Worm (Caenorhabditis elegans) whole organism, mixed stage, embryonic: ENCODE results near the gene Y44A6D.5.

Experiments
- bed-3 ChIP-seq: fragments of 200-800 bp; sonication (Bioruptor generic); optimal IDR thresholded peaks from 3 replicates; lab custom pipeline; 2018; ENCODE audit warnings: mild to moderate bottlenecking, missing genetic modification characterization, moderate library complexity, missing compliant biosample characterization
- blmp-1 ChIP-seq: fragments of 150-350 bp; optimal IDR thresholded peaks from 2 replicates; lab custom pipeline; 2014; ENCODE audit warnings: missing biosample characterization, missing genetic modification characterization
- ceh-39 ChIP-seq: fragments of 150-350 bp; optimal IDR thresholded peaks from 2 replicates; lab custom pipeline; 2014; ENCODE audit warnings: missing biosample characterization, missing genetic modification characterization
- ceh-43 ChIP-seq: fragments of 200-800 bp; sonication (Bioruptor generic); optimal IDR thresholded peaks from 2 replicates; lab custom pipeline; 2018; ENCODE audit warnings: mild to moderate bottlenecking, missing genetic modification characterization, moderate library complexity, missing compliant biosample characterization
- ceh-83 ChIP-seq: fragments of 200-800 bp; sonication (Bioruptor generic); optimal IDR thresholded peaks from 2 replicates; lab custom pipeline; 2018; ENCODE audit warnings: mild to moderate bottlenecking, missing genetic modification characterization, missing compliant biosample characterization
- ces-1 ChIP-seq: fragments of 150-350 bp; optimal IDR thresholded peaks from 2 replicates; lab custom pipeline; 2014; ENCODE audit warnings: missing biosample characterization, missing genetic modification reagents, missing genetic modification characterization
- cnd-1 ChIP-seq: fragments of 200-800 bp; sonication (Bioruptor generic); optimal IDR thresholded peaks from 2 replicates; lab custom pipeline; 2018; ENCODE audit warnings: mild to moderate bottlenecking, missing genetic modification characterization, missing compliant biosample characterization
- drap-1 ChIP-seq: fragments of 200-800 bp; sonication (Bioruptor generic); optimal IDR thresholded peaks from 3 replicates; lab custom pipeline; 2018; ENCODE audit warnings: mild to moderate bottlenecking, missing genetic modification characterization, missing compliant biosample characterization
- flh-1 ChIP-seq: fragments of 200-800 bp; sonication (Bioruptor generic); optimal IDR thresholded peaks from 2 replicates; lab custom pipeline; 2018; ENCODE audit warnings: mild to moderate bottlenecking, missing genetic modification characterization, moderate library complexity, missing compliant biosample characterization
- ham-2 ChIP-seq: fragments of 200-800 bp; sonication (Bioruptor generic); optimal IDR thresholded peaks from 2 replicates; lab custom pipeline; 2018; ENCODE audit warnings: mild to moderate bottlenecking, missing genetic modification characterization, missing compliant biosample characterization
- hlh-1 ChIP-seq: fragments of 150-350 bp; optimal IDR thresholded peaks from 2 replicates; lab custom pipeline; 2014; ENCODE audit warnings: missing biosample characterization, missing genetic modification reagents, missing genetic modification characterization
- lin-13 ChIP-seq: fragments of 150-350 bp; optimal IDR thresholded peaks from 2 replicates; lab custom pipeline; 2014; ENCODE audit warnings: missing biosample characterization, missing genetic modification characterization
- lin-32 ChIP-seq: fragments of 200-800 bp; sonication (Bioruptor generic); optimal IDR thresholded peaks from 2 replicates; lab custom pipeline; 2018; ENCODE audit warnings: mild to moderate bottlenecking, missing genetic modification characterization, missing compliant biosample characterization
- lsy-2 ChIP-seq: fragments of 150-350 bp; optimal IDR thresholded peaks from 2 replicates; lab custom pipeline; 2014; ENCODE audit warnings: missing biosample characterization, missing genetic modification characterization
- mep-1 ChIP-seq: fragments of 150-350 bp; optimal IDR thresholded peaks from 2 replicates; lab custom pipeline; 2017; ENCODE audit warnings: missing biosample characterization, missing genetic modification reagents, missing genetic modification characterization, inconsistent platforms
- mls-2 ChIP-seq: sonication (generic microtip); optimal IDR thresholded peaks from 2 replicates; lab custom pipeline; 2016; ENCODE audit warnings: mild to moderate bottlenecking, missing genetic modification characterization, moderate library complexity, missing compliant biosample characterization
- nhr-12 ChIP-seq: fragments of 150-350 bp; optimal IDR thresholded peaks from 2 replicates; lab custom pipeline; 2014; ENCODE audit warnings: missing biosample characterization, missing genetic modification characterization
- nhr-2 ChIP-seq: fragments of 150-350 bp; optimal IDR thresholded peaks from 2 replicates; lab custom pipeline; 2014; ENCODE audit warnings: missing biosample characterization, missing genetic modification characterization
- nhr-237 ChIP-seq: fragments of 150-350 bp; optimal IDR thresholded peaks from 2 replicates; lab custom pipeline; 2014; ENCODE audit warnings: missing biosample characterization, missing genetic modification characterization
- nhr-28 ChIP-seq: fragments of 150-350 bp; optimal IDR thresholded peaks from 2 replicates; lab custom pipeline; 2014; ENCODE audit warnings: missing biosample characterization, missing genetic modification characterization
- nhr-76 ChIP-seq: sonication (generic microtip); optimal IDR thresholded peaks from 2 replicates; lab custom pipeline; 2017; ENCODE audit warnings: missing biosample characterization, missing genetic modification characterization
- pha-4 ChIP-seq: fragments of 150-350 bp; optimal IDR thresholded peaks from 2 replicates; lab custom pipeline; 2018; ENCODE audit warnings: missing biosample characterization, missing genetic modification reagents, missing genetic modification characterization
- snpc-4 ChIP-seq: fragments of 150-350 bp; optimal IDR thresholded peaks from 2 replicates; lab custom pipeline; 2014; ENCODE audit warnings: missing biosample characterization, missing genetic modification characterization
- sptf-1 ChIP-seq: sonication (generic microtip); optimal IDR thresholded peaks from 2 replicates; lab custom pipeline; 2017; ENCODE audit warnings: mild to moderate bottlenecking, missing genetic modification characterization, moderate library complexity, missing compliant biosample characterization
- tbx-8 ChIP-seq: fragments of 200-800 bp; sonication (Bioruptor generic); optimal IDR thresholded peaks from 2 replicates; lab custom pipeline; 2018; ENCODE audit warnings: mild to moderate bottlenecking, missing genetic modification characterization, moderate library complexity, missing compliant biosample characterization
- unc-120 ChIP-seq: sonication (generic microtip); optimal IDR thresholded peaks from 2 replicates; lab custom pipeline; 2017; ENCODE audit warnings: missing genetic modification characterization, missing compliant biosample characterization; ENCODE audit not compliant: poor library complexity, severe bottlenecking
- unc-39 ChIP-seq: fragments of 150-350 bp; optimal IDR thresholded peaks from 2 replicates; lab custom pipeline; 2014; ENCODE audit warnings: missing biosample characterization, missing genetic modification characterization
- unc-62 ChIP-seq: fragments of 150-350 bp; optimal IDR thresholded peaks from 2 replicates; lab custom pipeline; 2014; ENCODE audit warnings: missing biosample characterization, missing genetic modification reagents, missing genetic modification characterization
- zip-8 ChIP-seq: fragments of 150-350 bp; optimal IDR thresholded peaks from 2 replicates; lab custom pipeline; 2014; ENCODE audit warnings: missing biosample characterization, missing genetic modification characterization
- ztf-11 ChIP-seq: fragments of 150-350 bp; optimal IDR thresholded peaks from 2 replicates; lab custom pipeline; 2014; ENCODE audit warnings: missing biosample characterization, missing genetic modification characterization

Gene Y44A6D.5

DNA sequence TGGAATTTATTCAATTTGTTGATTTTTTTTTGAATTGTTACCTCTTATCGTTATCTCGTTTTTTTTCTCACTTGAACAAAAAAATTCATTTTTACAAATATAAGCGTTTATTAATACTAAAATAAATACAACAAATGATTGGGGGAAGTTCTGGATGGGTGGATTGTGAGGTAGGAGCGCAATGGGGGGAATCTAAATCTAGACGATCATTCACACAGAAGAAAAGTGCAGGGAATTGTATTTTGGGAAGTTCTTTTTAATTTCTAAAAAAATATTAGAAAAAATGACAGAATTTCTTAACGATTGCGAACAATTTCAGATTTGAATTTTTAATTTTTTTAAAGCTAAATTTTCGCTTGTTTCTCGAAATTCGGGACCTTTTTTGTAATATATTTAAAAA, 38.7 kb upstream of the Y44A6D.5 start:
- TF ChIP-seq lsy-2 (no peak), lin-13 (tag; lab: Kevin White, UChicago) (no peak), lin-32 (GFP tag; lab: Kevin White, UChicago) (no peak), nhr-12 (tag; lab: Kevin White, UChicago) (no peak), drap-1 (GFP tag; lab: Kevin White, UChicago) (no peak), blmp-1 (tag; lab: Kevin White, UChicago) (no peak), hlh-1 (tag; lab: Kevin White, UChicago) (no peak), sptf-1 (no peak), bed-3 (GFP tag; lab: Kevin White, UChicago) (no peak), cnd-1 (tag; lab: Kevin White, UChicago) (no peak), unc-39 (tag; lab: Kevin White, UChicago) (no peak), ceh-43 (GFP tag; lab: Kevin White, UChicago) (no peak), nhr-76 (tag; lab: Kevin White, UChicago) (no peak)
- TF ChIP-seq, all 35 proteins: peak for 0

DNA sequence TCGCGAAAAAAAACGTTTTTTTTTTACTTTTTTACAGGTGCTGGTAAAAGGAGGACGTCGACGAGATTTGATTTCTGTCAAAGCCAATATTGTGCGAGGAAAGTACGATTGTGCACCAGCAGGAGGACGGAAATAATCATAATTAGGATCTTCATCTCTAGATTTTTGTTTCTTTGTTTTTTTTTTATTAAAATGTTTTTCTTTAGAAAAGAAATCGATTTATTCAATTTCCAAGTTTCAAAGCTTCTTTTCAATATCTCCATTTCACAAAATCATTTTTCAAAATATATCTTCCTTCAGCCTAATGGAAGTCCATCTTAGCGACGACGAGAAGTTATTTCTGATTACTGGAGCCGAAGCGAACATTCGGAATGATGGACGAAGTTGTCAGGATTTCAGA, 35.8 kb upstream of the Y44A6D.5 start, which contains the start of gene exos-7:
Gene exos-7, plus strand, starts transcription at position 301 of the 400 bp plus-strand sequence.
- TF ChIP-seq sptf-1 (no peak), drap-1 (GFP tag; lab: Kevin White, UChicago) (no peak), lin-13 (tag; lab: Kevin White, UChicago) (no peak), mep-1 (tag; lab: Kevin White, UChicago) (no peak), mls-2 (tag; lab: Kevin White, UChicago) (no peak), nhr-237 (tag; lab: Kevin White, UChicago) (no peak), ztf-11 (tag; lab: Kevin White, UChicago) (no peak), tbx-8 (GFP tag; lab: Kevin White, UChicago) (no peak), ceh-39 (tag; lab: Kevin White, UChicago) (no peak), ham-2 (GFP tag; lab: Kevin White, UChicago) (no peak), nhr-76 (tag; lab: Kevin White, UChicago) (no peak), zip-8 (tag; lab: Kevin White, UChicago) (no peak), bed-3 (GFP tag; lab: Kevin White, UChicago) (no peak), unc-120 (tag; lab: Kevin White, UChicago) (no peak)

DNA sequence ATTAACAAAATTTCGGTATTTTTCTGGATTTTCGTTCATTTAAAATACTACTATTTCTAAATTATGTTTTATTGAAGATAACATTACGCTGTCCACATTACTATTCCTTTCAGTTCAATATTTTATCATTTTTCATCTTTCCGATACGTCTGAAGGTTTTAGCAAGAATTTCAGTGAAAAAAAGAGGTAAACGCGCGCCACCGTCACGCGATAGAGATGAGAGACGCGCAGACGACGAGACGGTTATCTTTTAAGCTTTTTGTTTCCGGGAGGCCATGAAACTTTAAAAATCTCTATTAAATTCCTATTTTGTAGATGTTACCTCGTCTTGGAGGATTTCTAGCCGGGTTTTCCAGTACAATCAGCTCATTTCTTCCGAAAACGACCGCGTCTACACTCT, 35.0 kb upstream of the Y44A6D.5 start, which contains the start of gene mrps-12:
Gene mrps-12, plus strand, starts transcription at position 316 of the 400 bp plus-strand sequence.
- TF ChIP-seq nhr-28 (no peak), ceh-83 (GFP tag; lab: Kevin White, UChicago) (peak; percentile 41), ces-1 (peak; percentile 10), nhr-2 (tag; lab: Kevin White, UChicago) (no peak)

- TF ChIP-seq lin-13 (tag; lab: Kevin White, UChicago) (peak; percentile 7), sptf-1 (peak; percentile 63), cnd-1 (tag; lab: Kevin White, UChicago) (no peak), bed-3 (GFP tag; lab: Kevin White, UChicago) (peak; percentile 15), unc-39 (tag; lab: Kevin White, UChicago) (no peak), ces-1 (peak; percentile 90), tbx-8 (GFP tag; lab: Kevin White, UChicago) (no peak), mep-1 (tag; lab: Kevin White, UChicago) (peak; percentile 52)
These were observed 29.8 kb upstream of the Y44A6D.5 start for ce11 chrV:20832554-20832963.

DNA sequence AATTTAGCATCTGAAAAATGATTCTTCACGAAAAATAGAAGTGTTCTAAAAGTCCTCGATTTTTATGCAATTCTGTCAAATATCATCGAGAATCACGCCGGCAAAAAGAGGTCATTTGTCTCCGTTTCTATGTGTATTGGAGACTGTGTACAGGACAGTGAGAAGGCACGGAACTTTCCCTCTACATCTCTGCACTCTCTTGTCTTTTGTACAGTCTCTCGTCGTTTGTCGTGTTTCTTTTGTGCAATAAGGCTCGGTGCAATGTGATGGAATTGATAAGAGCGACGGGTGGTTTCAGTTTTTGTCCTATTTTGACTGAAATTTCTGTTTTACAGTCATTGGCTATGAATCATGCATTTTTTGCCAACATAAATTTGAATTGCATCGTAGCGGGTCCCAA, 29.1 kb upstream of the Y44A6D.5 start:
- TF ChIP-seq pha-4 (tag; lab: Kevin White, UChicago): peak; percentile 45
- no peak for TF ChIP-seq hlh-1 (tag; lab: Kevin White, UChicago)

DNA sequence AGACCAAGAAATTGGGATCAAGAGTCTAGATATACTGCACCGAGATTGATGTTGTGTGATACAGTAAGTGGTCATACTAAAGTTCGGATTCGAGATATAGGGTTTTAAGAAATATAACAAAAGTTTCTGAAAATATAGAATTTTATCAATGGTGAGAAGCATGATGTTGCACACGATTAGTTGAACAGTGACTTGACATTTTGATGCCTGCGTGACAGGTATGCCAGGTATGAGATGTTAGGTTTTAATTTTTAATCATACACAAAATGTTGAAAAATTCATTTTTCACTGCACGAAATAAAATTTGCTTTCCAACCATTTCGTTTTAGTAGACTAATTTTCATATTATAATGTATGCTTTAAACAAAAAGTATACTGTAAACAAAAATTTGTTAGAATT, 27.6 kb upstream of the Y44A6D.5 start:
- TF ChIP-seq pha-4 (tag; lab: Kevin White, UChicago) (no peak), nhr-237 (tag; lab: Kevin White, UChicago) (no peak), tbx-8 (GFP tag; lab: Kevin White, UChicago) (no peak), blmp-1 (tag; lab: Kevin White, UChicago) (no peak), snpc-4 (tag; lab: Kevin White, UChicago) (no peak), cnd-1 (tag; lab: Kevin White, UChicago) (no peak), unc-120 (tag; lab: Kevin White, UChicago) (no peak), unc-39 (tag; lab: Kevin White, UChicago) (no peak), ceh-83 (GFP tag; lab: Kevin White, UChicago) (no peak), flh-1 (no peak), unc-62 (no peak), mls-2 (tag; lab: Kevin White, UChicago) (no peak), ztf-11 (tag; lab: Kevin White, UChicago) (no peak), nhr-2 (tag; lab: Kevin White, UChicago) (no peak), hlh-1 (tag; lab: Kevin White, UChicago) (no peak), mep-1 (tag; lab: Kevin White, UChicago) (no peak), lin-32 (GFP tag; lab: Kevin White, UChicago) (no peak), ceh-43 (GFP tag; lab: Kevin White, UChicago) (no peak), sptf-1 (no peak)
- TF ChIP-seq, all 35 proteins: peak for 0
